Worm (Caenorhabditis elegans) whole organism, late embryonic: Measurements from ENCODE around the gene best-2.

ENCODE experiments used
- ama-1 ChIP-seq: fragments of 150-350 bp; optimal IDR thresholded peaks from 2 replicates; lab custom pipeline; 2014
- ceh-48 ChIP-seq: sonication (generic microtip); optimal IDR thresholded peaks from 2 replicates; lab custom pipeline; 2016; ENCODE audit warnings: missing genetic modification characterization, inconsistent platforms, missing compliant biosample characterization
- ets-4 ChIP-seq: sonication (generic microtip); optimal IDR thresholded peaks from 2 replicates; lab custom pipeline; 2016; ENCODE audit warnings: missing genetic modification characterization, missing compliant biosample characterization
- eyg-1 ChIP-seq: sonication (generic microtip); optimal IDR thresholded peaks from 2 replicates; lab custom pipeline; 2016; ENCODE audit warnings: missing genotype, missing genetic modification characterization, missing compliant biosample characterization
- pqm-1 ChIP-seq: sonication (generic microtip); optimal IDR thresholded peaks from 2 replicates; lab custom pipeline; 2016; ENCODE audit warnings: missing genetic modification characterization, missing compliant biosample characterization
- unc-86 ChIP-seq: sonication (generic microtip); optimal IDR thresholded peaks from 2 replicates; lab custom pipeline; 2016; ENCODE audit warnings: missing genetic modification characterization, missing compliant biosample characterization

ce11 chrIV:13067200-13067599 is 45.7 kb downstream of the best-2 start, which contains the start of gene col-131:
- no peak for TF ChIP-seq ceh-48 (tag; lab: Kevin White, UChicago)
- no peak for TF ChIP-seq unc-86 (tag; lab: Kevin White, UChicago)
- TF ChIP-seq ama-1 (lab: Kevin White, UChicago): no peak
- TF ChIP-seq eyg-1 (tag; lab: Kevin White, UChicago): no peak
- no peak for TF ChIP-seq ets-4 (tag; lab: Kevin White, UChicago)
- TF ChIP-seq pqm-1 (tag; lab: Kevin White, UChicago): no peak
